Worm (Caenorhabditis elegans): Measurements from ENCODE around the gene C10B5.3.

ce11 chrV:8580961-8581360 is 7.0 kb downstream of the C10B5.3 start, which contains the start of gene C10B5.1:
- no peak for TF ChIP-seq klf-2 (GFP tag; conservative IDR thresholded peaks at IDR 0.05)
- TF ChIP-seq flt-1 (GFP tag; IDR thresholded peaks at IDR 0.05) = no peak
- no peak for TF ChIP-seq ztf-29 (GFP tag; IDR thresholded peaks at IDR 0.05)
- TF ChIP-seq ref-1 (GFP tag; conservative IDR thresholded peaks at IDR 0.05) = no peak
- TF ChIP-seq med-1 (GFP tag; optimal IDR thresholded peaks at IDR 0.05; ENCODE audit: insufficient read depth) = no peak
- no peak for TF ChIP-seq tab-1 (GFP tag; IDR thresholded peaks at IDR 0.05)
- no peak for TF ChIP-seq cog-1 (tag; optimal IDR thresholded peaks at IDR 0.05)

Measured in whole organism, midembryonic.